Fruit fly (Drosophila melanogaster) whole organism, embryonic: ENCODE measurements around the gene MED14.

ENCODE experiments used
- Ada2b ChIP-seq: fragments of 200-800 bp; sonication (Bioruptor generic); IDR thresholded peaks from 2 replicates; pipeline ENCODE4 v1.3.6; 2022; ENCODE audit warnings: missing biosample characterization, missing genetic modification characterization
- B-H2 ChIP-seq: fragments of 200-800 bp; sonication (Bioruptor generic); optimal IDR thresholded peaks from 2 replicates; lab custom pipeline; 2018; ENCODE audit warnings: missing biosample characterization, mild to moderate bottlenecking, missing genetic modification characterization
- CG11085 ChIP-seq: fragments of 200-800 bp; sonication (Bioruptor generic); IDR thresholded peaks from 2 replicates; pipeline ENCODE4 v1.3.6; 2022; ENCODE audit warnings: missing biosample characterization, missing genetic modification characterization
- CG11398 ChIP-seq: fragments of 200-800 bp; sonication (Bioruptor generic); optimal IDR thresholded peaks from 2 replicates; lab custom pipeline; 2016; ENCODE audit warnings: missing biosample characterization, missing genetic modification characterization
- CG14014 ChIP-seq: fragments of 200-800 bp; sonication (Bioruptor generic); IDR thresholded peaks from 2 replicates; pipeline ENCODE4 v1.3.6; 2022; ENCODE audit warnings: missing biosample characterization, missing genetic modification characterization
- CG14441 ChIP-seq: fragments of 200-800 bp; sonication (Bioruptor generic); IDR thresholded peaks from 2 replicates; pipeline ENCODE4 v1.3.6; 2022; ENCODE audit warnings: missing biosample characterization, missing genetic modification characterization
- CG14710 ChIP-seq: fragments of 200-800 bp; sonication (Bioruptor generic); optimal IDR thresholded peaks from 3 replicates; lab custom pipeline; 2019; ENCODE audit warnings: missing biosample characterization, mild to moderate bottlenecking, missing genetic modification characterization, moderate library complexity
- CG16813 ChIP-seq: fragments of 200-800 bp; sonication (Bioruptor generic); IDR thresholded peaks from 3 replicates; pipeline ENCODE4 v1.3.6; 2022; ENCODE audit warnings: missing biosample characterization, missing genetic modification characterization; ENCODE audit not compliant: partially characterized antibody
- CG17802 ChIP-seq: fragments of 200-800 bp; sonication (Bioruptor generic); optimal IDR thresholded peaks from 2 replicates; lab custom pipeline; 2018; ENCODE audit warnings: missing biosample characterization, mild to moderate bottlenecking, missing genetic modification characterization, moderate library complexity
- CG2875 ChIP-seq: fragments of 200-800 bp; sonication (Bioruptor generic); optimal IDR thresholded peaks from 2 replicates; lab custom pipeline; 2017; ENCODE audit warnings: missing biosample characterization, mild to moderate bottlenecking, missing genetic modification characterization, missing genetic modification reagents
- CG31224 ChIP-seq: fragments of 200-800 bp; sonication (Bioruptor generic); IDR thresholded peaks from 2 replicates; pipeline ENCODE4 v1.3.6; 2022; ENCODE audit warnings: missing biosample characterization, missing genetic modification characterization
- CG34422 ChIP-seq: fragments of 200-800 bp; sonication (Bioruptor generic); IDR thresholded peaks from 3 replicates; pipeline ENCODE4 v1.3.6; 2022; ENCODE audit warnings: missing biosample characterization, missing genetic modification characterization
- CG3838 ChIP-seq: fragments of 200-800 bp; sonication (Bioruptor generic); optimal IDR thresholded peaks from 3 replicates; lab custom pipeline; 2016; ENCODE audit warnings: missing biosample characterization, missing genetic modification characterization
- CG6791 ChIP-seq: fragments of 200-800 bp; sonication (Bioruptor generic); IDR thresholded peaks from 3 replicates; pipeline ENCODE4 v1.3.6; 2022; ENCODE audit warnings: missing biosample characterization, missing genetic modification characterization; ENCODE audit not compliant: partially characterized antibody
- CG7556 ChIP-seq: fragments of 200-800 bp; sonication (Bioruptor generic); optimal IDR thresholded peaks from 2 replicates; lab custom pipeline; 2017; ENCODE audit warnings: missing biosample characterization, mild to moderate bottlenecking, missing genetic modification characterization
- CG7963 ChIP-seq: fragments of 200-800 bp; sonication (Bioruptor generic); IDR thresholded peaks from 3 replicates; pipeline ENCODE4 v1.3.6; 2022; ENCODE audit warnings: missing biosample characterization, missing genetic modification characterization; ENCODE audit not compliant: partially characterized antibody
- CG7987 ChIP-seq: fragments of 200-800 bp; sonication (Bioruptor generic); optimal IDR thresholded peaks from 2 replicates; lab custom pipeline; 2018; ENCODE audit warnings: missing biosample characterization, mild to moderate bottlenecking, missing genetic modification characterization, moderate library complexity
- CG8765 ChIP-seq: fragments of 200-800 bp; sonication (Bioruptor generic); IDR thresholded peaks from 2 replicates; pipeline ENCODE4 v1.3.6; 2022; ENCODE audit warnings: missing biosample characterization, missing genetic modification characterization
- CG9437 ChIP-seq: fragments of 200-800 bp; sonication (Bioruptor generic); optimal IDR thresholded peaks from 2 replicates; lab custom pipeline; 2018; ENCODE audit warnings: missing biosample characterization, mild to moderate bottlenecking, missing genetic modification characterization
- Dek ChIP-seq: fragments of 200-800 bp; sonication (Bioruptor generic); optimal IDR thresholded peaks from 3 replicates; lab custom pipeline; 2019; ENCODE audit warnings: missing biosample characterization, mild to moderate bottlenecking, missing genetic modification characterization, moderate library complexity
- Doc3 ChIP-seq: fragments of 200-800 bp; sonication (Bioruptor generic); IDR thresholded peaks from 3 replicates; pipeline ENCODE4 v1.3.6; 2022; ENCODE audit warnings: missing biosample characterization, missing genetic modification characterization; ENCODE audit not compliant: partially characterized antibody
- E2f2 ChIP-seq: fragments of 200-800 bp; sonication (Bioruptor generic); IDR thresholded peaks from 2 replicates; pipeline ENCODE4 v1.3.6; 2022; ENCODE audit warnings: missing biosample characterization, missing genetic modification characterization
- Hand ChIP-seq: fragments of 200-800 bp; sonication (Bioruptor generic); optimal IDR thresholded peaks from 2 replicates; lab custom pipeline; 2017; ENCODE audit warnings: mild to moderate bottlenecking, missing biosample characterization, missing genetic modification reagents, missing genetic modification characterization
- Med ChIP-seq: fragments of 200-800 bp; sonication (Bioruptor generic); peaks from one replicate; lab custom pipeline; 2016; ENCODE audit warnings: missing biosample characterization, missing genetic modification characterization, mild to moderate bottlenecking, inconsistent platforms, moderate library complexity
- NK7.1 ChIP-seq: fragments of 200-800 bp; sonication (Bioruptor generic); optimal IDR thresholded peaks from 3 replicates; lab custom pipeline; 2016; ENCODE audit warnings: missing biosample characterization, missing genetic modification characterization
- Optix ChIP-seq: fragments of 200-800 bp; sonication (Bioruptor generic); IDR thresholded peaks from 3 replicates; pipeline ENCODE4 v1.3.6; 2022; ENCODE audit warnings: missing biosample characterization, missing genetic modification characterization
- Scr ChIP-seq: fragments of 200-800 bp; sonication (Bioruptor generic); IDR thresholded peaks from 2 replicates; pipeline ENCODE4 v1.3.6; 2022; ENCODE audit warnings: missing biosample characterization, missing genetic modification characterization; ENCODE audit not compliant: partially characterized antibody
- Side ChIP-seq: fragments of 200-800 bp; sonication (Bioruptor generic); optimal IDR thresholded peaks from 2 replicates; lab custom pipeline; 2016; ENCODE audit warnings: missing biosample characterization, missing genetic modification characterization
- Trl ChIP-seq, 3 experiments: fragments of >200 bp in 2 of 3; fragments of 200-800 bp in 1 of 3; sonication (Bioruptor generic) in 1 of 3; optimal IDR thresholded peaks; 2 replicates in 1 of 3; 3 replicates in 2 of 3; lab custom pipeline; 2016 to 2017; ENCODE audit warnings: missing biosample characterization in 1 of 3, missing genetic modification characterization in 1 of 3
- ap ChIP-seq: fragments of 200-800 bp; sonication (Bioruptor generic); IDR thresholded peaks from 2 replicates; pipeline ENCODE4 v1.3.6; 2022; ENCODE audit warnings: missing biosample characterization, missing genetic modification characterization
- bcd ChIP-seq: fragments of 200-800 bp; sonication (Bioruptor generic); optimal IDR thresholded peaks from 2 replicates; lab custom pipeline; 2017; ENCODE audit warnings: missing biosample characterization, mild to moderate bottlenecking, missing genetic modification characterization
- cad ChIP-seq: fragments of >200 bp; optimal IDR thresholded peaks from 2 replicates; lab custom pipeline; 2017; ENCODE audit warnings: missing biosample characterization, missing genetic modification characterization
- cato ChIP-seq: fragments of 200-800 bp; sonication (Bioruptor generic); optimal IDR thresholded peaks from 2 replicates; lab custom pipeline; 2016; ENCODE audit warnings: missing biosample characterization, missing genetic modification characterization, borderline replicate concordance
- chinmo ChIP-seq: fragments of 200-800 bp; sonication (Bioruptor generic); IDR thresholded peaks from 4 replicates; pipeline ENCODE4 v1.3.6; 2022; ENCODE audit warnings: missing biosample characterization, missing genetic modification characterization; ENCODE audit not compliant: partially characterized antibody
- crc ChIP-seq: fragments of 200-800 bp; sonication (Bioruptor generic); optimal IDR thresholded peaks from 2 replicates; lab custom pipeline; 2016; ENCODE audit warnings: missing biosample characterization, missing genetic modification characterization
- da ChIP-seq: fragments of 200-800 bp; sonication (Bioruptor generic); optimal IDR thresholded peaks from 2 replicates; lab custom pipeline; 2016; ENCODE audit warnings: missing biosample characterization, missing genetic modification characterization
- h ChIP-seq: fragments of >200 bp; optimal IDR thresholded peaks from 2 replicates; lab custom pipeline; 2017
- jumu ChIP-seq: fragments of 200-800 bp; sonication (Bioruptor generic); optimal IDR thresholded peaks from 3 replicates; lab custom pipeline; 2016; ENCODE audit warnings: missing biosample characterization, missing genetic modification characterization
- lmd ChIP-seq: fragments of 200-800 bp; sonication (Bioruptor generic); IDR thresholded peaks from 2 replicates; pipeline ENCODE4 v1.3.6; 2022; ENCODE audit warnings: missing biosample characterization, missing genetic modification characterization
- lov ChIP-seq, 2 experiments: fragments of 200-800 bp in 1 of 2; fragments of >200 bp in 1 of 2; sonication (Bioruptor generic) in 1 of 2; IDR thresholded peaks in 1 of 2; optimal IDR thresholded peaks in 1 of 2; 2 replicates in 1 of 2; 3 replicates in 1 of 2; pipeline versions ENCODE4 v1.3.6 to Lab custom; 2017 to 2022; ENCODE audit warnings: missing biosample characterization in 1 of 2, missing genetic modification characterization in 1 of 2
- phol ChIP-seq: fragments of 200-800 bp; sonication (Bioruptor generic); optimal IDR thresholded peaks from 3 replicates; lab custom pipeline; 2018; ENCODE audit warnings: missing biosample characterization, mild to moderate bottlenecking, missing genetic modification characterization, moderate library complexity
- ro ChIP-seq: fragments of 200-800 bp; sonication (Bioruptor generic); IDR thresholded peaks from 2 replicates; pipeline ENCODE4 v1.3.6; 2022; ENCODE audit warnings: missing biosample characterization, missing genetic modification characterization
- schlank ChIP-seq: fragments of 200-800 bp; sonication (Bioruptor generic); optimal IDR thresholded peaks from 2 replicates; lab custom pipeline; 2018; ENCODE audit warnings: missing biosample characterization, mild to moderate bottlenecking, missing genetic modification characterization
- shn ChIP-seq: fragments of 200-800 bp; sonication (Bioruptor generic); optimal IDR thresholded peaks from 3 replicates; lab custom pipeline; 2016; ENCODE audit warnings: missing biosample characterization, missing genetic modification characterization
- slou ChIP-seq: fragments of 200-800 bp; sonication (Bioruptor generic); optimal IDR thresholded peaks from 3 replicates; lab custom pipeline; 2016; ENCODE audit warnings: missing biosample characterization, missing genetic modification characterization
- so ChIP-seq: fragments of 200-800 bp; sonication (Bioruptor generic); IDR thresholded peaks from 3 replicates; pipeline ENCODE4 v1.3.6; 2022; ENCODE audit warnings: missing biosample characterization, missing genetic modification characterization
- trh ChIP-seq: fragments of 200-800 bp; sonication (Bioruptor generic); optimal IDR thresholded peaks from 2 replicates; lab custom pipeline; 2016; ENCODE audit warnings: missing biosample characterization, missing genetic modification characterization
- usp ChIP-seq: fragments of >200 bp; optimal IDR thresholded peaks from 2 replicates; lab custom pipeline; 2017; ENCODE audit warnings: missing biosample characterization, missing genetic modification characterization

Gene MED14

DNA sequence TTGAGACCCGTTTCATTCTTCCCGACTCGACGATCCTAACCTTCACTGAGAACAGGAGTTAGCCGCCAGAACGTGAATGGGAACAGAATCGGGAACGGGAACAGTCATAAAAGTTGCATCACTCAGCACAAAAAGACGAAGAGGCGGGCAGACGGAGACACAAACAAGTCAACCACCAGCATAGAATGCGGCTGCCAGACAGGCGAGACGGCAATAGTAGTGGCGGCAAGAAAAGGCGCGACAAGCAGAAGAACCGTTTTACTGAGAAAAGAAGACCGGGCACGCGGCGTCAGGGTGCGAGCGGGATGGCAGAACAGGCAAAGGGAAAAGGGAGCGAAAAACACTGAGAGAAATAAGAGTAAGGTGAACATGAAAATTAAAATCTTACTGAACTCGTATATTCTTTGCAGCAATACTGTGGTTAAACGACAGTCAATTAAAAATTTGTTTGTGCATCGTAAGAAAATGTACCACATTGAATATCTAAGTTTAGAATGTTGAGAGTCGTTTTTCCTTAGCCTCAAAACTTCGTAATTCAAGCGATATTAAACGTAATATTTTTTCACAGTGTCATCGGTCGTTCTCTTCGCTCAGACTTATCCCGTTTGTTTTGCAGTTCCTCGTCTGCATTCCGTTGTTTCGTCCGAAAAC, 47.4 kb downstream of the MED14 start (continued):
- TF ChIP-seq CG8765 (peak; percentile 88), Side (GFP tag; lab: Kevin White, UChicago) (peak; percentile 89), CG7556 (GFP tag; lab: Kevin White, UChicago) (peak; percentile 88), usp (GFP tag; lab: Kevin White, UChicago) (no peak), slou (GFP tag; lab: Kevin White, UChicago) (peak; percentile 40), cad (peak; percentile 15), trh (GFP tag; lab: Kevin White, UChicago) (peak; percentile 61), CG31224 (GFP tag; lab: Robert Waterston, UW) (peak; percentile 47), Optix (GFP tag; lab: Robert Waterston, UW) (peak; percentile 78), Trl (optimal IDR thresholded peaks at IDR 0.05; lab: Kevin White, UChicago) (no peak), Trl (GFP tag; optimal IDR thresholded peaks at IDR 0.05; lab: Kevin White, UChicago) (peak; percentile 90), CG17802 (tag; lab: Kevin White, UChicago) (peak; percentile 30), CG34422 (GFP tag; lab: Robert Waterston, UW) (no peak; the same call in 1 of the 3 replicates), crc (peak; percentile 73), Doc3 (GFP tag; lab: Robert Waterston, UW) (no peak), h (lab: Kevin White, UChicago) (no peak), da (peak; percentile 45), CG6791 (GFP tag; lab: Robert Waterston, UW) (0 out of 3 replicates have a peak, but pooled peaks have one; percentile 54), CG14014 (GFP tag; lab: Robert Waterston, UW) (peak; percentile 48), NK7.1 (peak; percentile 69), jumu (peak; percentile 80), lmd (GFP tag; lab: Robert Waterston, UW) (peak; percentile 79), CG11085 (GFP tag; lab: Robert Waterston, UW) (no peak), B-H2 (GFP tag; lab: Kevin White, UChicago) (no peak), E2f2 (GFP tag; lab: Robert Waterston, UW) (peak; percentile 62), CG7987 (GFP tag; lab: Kevin White, UChicago) (peak; percentile 1), Ada2b (GFP tag; lab: Robert Waterston, UW) (peak; percentile 50; the same call in 1 of the 2 replicates), CG3838 (no peak), CG14441 (GFP tag; lab: Robert Waterston, UW) (peak; percentile 71), phol (tag; lab: Kevin White, UChicago) (peak; percentile 90), CG16813 (GFP tag; lab: Robert Waterston, UW) (no peak), CG11398 (GFP tag; lab: Kevin White, UChicago) (peak; percentile 70), ro (peak; percentile 54; the same call in 1 of the 2 replicates), CG14710 (tag; lab: Kevin White, UChicago) (peak; percentile 92), CG2875 (GFP tag; lab: Kevin White, UChicago) (peak; percentile 83), so (GFP tag; lab: Robert Waterston, UW) (peak; percentile 73), CG7963 (no peak), lov (optimal IDR thresholded peaks at IDR 0.05; lab: Kevin White, UChicago) (no peak), lov (GFP tag; IDR thresholded peaks at IDR 0.05; lab: Robert Waterston, UW) (no peak; the same call in 2 of the 3 replicates), chinmo (GFP tag; lab: Robert Waterston, UW) (no peak), schlank (peak; percentile 29), bcd (GFP tag; lab: Kevin White, UChicago) (peak; percentile 80), Med (GFP tag; lab: Kevin White, UChicago) (peak; percentile 96), ap (peak; percentile 72), cato (GFP tag; lab: Kevin White, UChicago) (peak; percentile 73), CG9437 (peak; percentile 80), shn (GFP tag; lab: Kevin White, UChicago) (peak; percentile 84), Dek (peak; percentile 63), Scr (no peak), Hand (GFP tag; lab: Kevin White, UChicago) (peak; percentile 8)
